Worm (Caenorhabditis elegans) whole organism, L1 larva: ENCODE results near the gene hpo-39.

ENCODE experiments used
- C16A3.4 ChIP-seq: fragments of 150-350 bp; optimal IDR thresholded peaks from 2 replicates; lab custom pipeline; 2014; ENCODE audit warnings: missing biosample characterization, missing genetic modification characterization
- C34B4.2 ChIP-seq: sonication (generic microtip); optimal IDR thresholded peaks from 2 replicates; lab custom pipeline; 2017; ENCODE audit warnings: mild to moderate bottlenecking, missing genetic modification characterization, missing compliant biosample characterization
- Y116A8C.19 ChIP-seq: sonication (generic microtip); optimal IDR thresholded peaks from 2 replicates; lab custom pipeline; 2016; ENCODE audit warnings: missing compliant biosample characterization, missing genetic modification characterization, borderline replicate concordance
- aly-2 ChIP-seq: fragments of 150-350 bp; optimal IDR thresholded peaks from 2 replicates; lab custom pipeline; 2014; ENCODE audit warnings: missing biosample characterization, missing genetic modification characterization
- blmp-1 ChIP-seq: fragments of 150-350 bp; optimal IDR thresholded peaks from 2 replicates; lab custom pipeline; 2014; ENCODE audit warnings: missing biosample characterization, missing genetic modification characterization
- ceh-63 ChIP-seq: fragments of 200-800 bp; sonication (Bioruptor generic); optimal IDR thresholded peaks from 2 replicates; lab custom pipeline; 2018; ENCODE audit warnings: mild to moderate bottlenecking, missing genetic modification characterization, missing compliant biosample characterization
- ces-1 ChIP-seq: fragments of 150-350 bp; optimal IDR thresholded peaks from 2 replicates; lab custom pipeline; 2014; ENCODE audit warnings: missing biosample characterization, missing genetic modification reagents, missing genetic modification characterization
- dsc-1 ChIP-seq: sonication (generic microtip); optimal IDR thresholded peaks from 2 replicates; lab custom pipeline; 2016; ENCODE audit warnings: mild to moderate bottlenecking, missing genetic modification characterization, missing compliant biosample characterization
- efl-1 ChIP-seq, 4 experiments: fragments of 150-350 bp; optimal IDR thresholded peaks in 3 of 4; peaks in 1 of 4; 1 replicate in 1 of 4; 2 replicates in 3 of 4; lab custom pipeline; 2014; ENCODE audit warnings: missing biosample characterization in 2 of 4, missing genetic modification characterization in 2 of 4, missing genetic modification reagents in 2 of 4
- egl-13 ChIP-seq: sonication (generic microtip); optimal IDR thresholded peaks from 2 replicates; lab custom pipeline; 2016; ENCODE audit warnings: missing genotype, missing genetic modification reagents, missing genetic modification characterization, missing compliant biosample characterization
- elt-3 ChIP-seq, 6 experiments: fragments of 150-350 bp in 1 of 6; sonication (generic microtip); optimal IDR thresholded peaks; 2 replicates each; lab custom pipeline; 2017 to 2018; ENCODE audit warnings: missing biosample characterization in 6 of 6, missing genetic modification characterization in 6 of 6, inconsistent platforms in 1 of 6
- fkh-10 ChIP-seq: sonication (generic microtip); optimal IDR thresholded peaks from 2 replicates; lab custom pipeline; 2017; ENCODE audit warnings: missing biosample characterization, missing genetic modification reagents, missing genetic modification characterization
- fkh-8 ChIP-seq: sonication (generic microtip); optimal IDR thresholded peaks from 2 replicates; lab custom pipeline; 2016; ENCODE audit warnings: mild to moderate bottlenecking, missing genetic modification characterization, missing compliant biosample characterization
- fos-1 ChIP-seq: fragments of 150-350 bp; optimal IDR thresholded peaks from 2 replicates; lab custom pipeline; 2014; ENCODE audit warnings: missing biosample characterization, missing genetic modification characterization
- lin-14 ChIP-seq: fragments of 200-800 bp; sonication (Bioruptor generic); optimal IDR thresholded peaks from 2 replicates; lab custom pipeline; 2018; ENCODE audit warnings: mild to moderate bottlenecking, missing genetic modification characterization, moderate library complexity, missing compliant biosample characterization
- lin-35 ChIP-seq, 2 experiments: fragments of 150-350 bp; optimal IDR thresholded peaks; 2 replicates each; lab custom pipeline; 2014; ENCODE audit warnings: missing biosample characterization in 2 of 2, missing genetic modification characterization in 2 of 2, missing genetic modification reagents in 2 of 2
- lsy-2 ChIP-seq, 2 experiments: fragments of 150-350 bp; optimal IDR thresholded peaks; 2 replicates each; lab custom pipeline; 2014; ENCODE audit warnings: missing biosample characterization in 2 of 2, missing genetic modification characterization in 2 of 2
- mdl-1 ChIP-seq, 2 experiments: fragments of 150-350 bp; optimal IDR thresholded peaks; 2 replicates each; lab custom pipeline; 2014 to 2017; ENCODE audit warnings: missing biosample characterization in 2 of 2, missing genetic modification characterization in 2 of 2, inconsistent platforms in 1 of 2
- mef-2 ChIP-seq: fragments of 150-350 bp; optimal IDR thresholded peaks from 2 replicates; lab custom pipeline; 2014; ENCODE audit warnings: missing biosample characterization, missing genetic modification characterization
- mep-1 ChIP-seq: fragments of 150-350 bp; optimal IDR thresholded peaks from 2 replicates; lab custom pipeline; 2014; ENCODE audit warnings: missing biosample characterization, missing genetic modification characterization
- nhr-20 ChIP-seq: sonication (generic microtip); optimal IDR thresholded peaks from 2 replicates; lab custom pipeline; 2016; ENCODE audit warnings: mild to moderate bottlenecking, missing genetic modification characterization, missing compliant biosample characterization
- nhr-47 ChIP-seq: sonication (generic microtip); optimal IDR thresholded peaks from 2 replicates; lab custom pipeline; 2016; ENCODE audit warnings: mild to moderate bottlenecking, missing genetic modification characterization, moderate library complexity, missing compliant biosample characterization
- nhr-71 ChIP-seq: sonication (generic microtip); optimal IDR thresholded peaks from 2 replicates; lab custom pipeline; 2016; ENCODE audit warnings: mild to moderate bottlenecking, missing genetic modification characterization, moderate library complexity, missing compliant biosample characterization
- nhr-77 ChIP-seq: fragments of 150-350 bp; optimal IDR thresholded peaks from 2 replicates; lab custom pipeline; 2014; ENCODE audit warnings: missing biosample characterization, missing genetic modification characterization
- nhr-85 ChIP-seq: sonication (generic microtip); peaks from one replicate; lab custom pipeline; 2016; ENCODE audit warnings: missing genetic modification characterization, inconsistent platforms, missing compliant biosample characterization
- pqm-1 ChIP-seq: sonication (generic microtip); optimal IDR thresholded peaks from 3 replicates; lab custom pipeline; 2017; ENCODE audit warnings: missing biosample characterization, missing genetic modification characterization
- rnt-1 ChIP-seq: sonication (generic microtip); optimal IDR thresholded peaks from 2 replicates; lab custom pipeline; 2016; ENCODE audit warnings: mild to moderate bottlenecking, missing genetic modification characterization, moderate library complexity, missing compliant biosample characterization
- skn-1 ChIP-seq: fragments of 150-350 bp; optimal IDR thresholded peaks from 2 replicates; lab custom pipeline; 2014; ENCODE audit warnings: missing biosample characterization, missing genetic modification characterization
- snpc-4 ChIP-seq: fragments of 150-350 bp; optimal IDR thresholded peaks from 2 replicates; lab custom pipeline; 2014; ENCODE audit warnings: missing biosample characterization, missing genetic modification characterization
- snu-23 ChIP-seq: sonication (generic microtip); optimal IDR thresholded peaks from 2 replicates; lab custom pipeline; 2016; ENCODE audit warnings: missing genetic modification characterization, missing compliant biosample characterization
- sox-4 ChIP-seq: sonication (generic microtip); optimal IDR thresholded peaks from 2 replicates; lab custom pipeline; 2016; ENCODE audit warnings: missing genetic modification characterization, missing compliant biosample characterization
- swsn-7 ChIP-seq: sonication (generic microtip); optimal IDR thresholded peaks from 2 replicates; lab custom pipeline; 2016; ENCODE audit warnings: missing genetic modification characterization, missing compliant biosample characterization
- tbx-2 ChIP-seq: sonication (generic microtip); optimal IDR thresholded peaks from 2 replicates; lab custom pipeline; 2016; ENCODE audit warnings: missing genetic modification characterization, missing compliant biosample characterization
- tlp-1 ChIP-seq: fragments of 150-350 bp; optimal IDR thresholded peaks from 2 replicates; lab custom pipeline; 2014; ENCODE audit warnings: missing biosample characterization, missing genetic modification characterization
- unc-30 ChIP-seq: sonication (generic microtip); optimal IDR thresholded peaks from 2 replicates; lab custom pipeline; 2017; ENCODE audit warnings: missing biosample characterization, missing genetic modification characterization
- unc-98 ChIP-seq: fragments of 200-800 bp; sonication (Bioruptor generic); IDR thresholded peaks from 2 replicates; pipeline ENCODE4 v1.3.6; 2022; ENCODE audit warnings: missing genetic modification characterization, missing compliant biosample characterization
- zag-1 ChIP-seq: fragments of 150-350 bp; optimal IDR thresholded peaks from 2 replicates; lab custom pipeline; 2014; ENCODE audit warnings: missing biosample characterization, missing genetic modification characterization

hpo-39 gene

DNA sequence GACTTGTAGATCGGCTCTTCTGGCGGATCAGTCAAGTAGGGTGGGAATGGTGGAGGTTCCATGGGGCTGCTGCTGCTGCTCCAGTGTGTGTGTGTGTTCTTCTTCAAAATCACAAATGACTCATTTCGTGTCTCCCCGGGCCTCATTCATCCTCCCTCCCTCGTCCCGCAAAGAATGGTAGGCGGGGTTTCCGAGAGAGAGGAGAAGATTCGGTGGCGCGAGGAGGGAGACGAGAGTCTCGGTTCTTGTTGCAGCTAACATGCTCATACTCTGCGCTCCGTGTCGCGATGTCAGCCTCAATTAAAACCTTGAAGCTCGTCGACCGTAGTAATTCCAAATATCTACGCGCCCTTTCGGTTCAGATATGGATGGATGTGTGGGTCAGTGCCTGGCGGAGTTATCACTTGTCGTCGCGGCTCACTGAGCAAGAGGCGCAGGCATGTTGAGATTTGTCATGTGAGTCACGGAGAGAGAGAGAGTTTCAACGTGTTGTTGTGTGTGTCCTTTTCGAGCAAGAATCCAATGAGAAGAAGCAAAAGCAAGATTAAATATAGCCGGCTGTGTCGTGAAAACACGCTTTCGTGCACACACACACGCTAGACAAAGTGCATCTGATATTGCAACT, 46.8 kb downstream of the hpo-39 start:
- TF ChIP-seq nhr-20 (tag; lab: Kevin White, UChicago) (no peak), efl-1 (optimal IDR thresholded peaks at IDR 0.05; lab: Kevin White, UChicago) (no peak), efl-1 (GFP tag; optimal IDR thresholded peaks at IDR 0.05 in 1 of 2; lab: Kevin White, UChicago) (no peak), tlp-1 (no peak), fos-1 (tag; lab: Kevin White, UChicago) (no peak), ceh-63 (GFP tag; lab: Kevin White, UChicago) (no peak), lin-14 (peak; percentile 69), egl-13 (tag; lab: Kevin White, UChicago) (peak; percentile 50), aly-2 (tag; lab: Kevin White, UChicago) (no peak), sox-4 (tag; lab: Kevin White, UChicago) (peak; percentile 50), nhr-47 (tag; lab: Kevin White, UChicago) (peak; percentile 55), fkh-10 (GFP tag; lab: Kevin White, UChicago) (peak; percentile 23), lin-35 (GFP tag; optimal IDR thresholded peaks at IDR 0.05; lab: Kevin White, UChicago) (no peak), C16A3.4 (no peak), snu-23 (GFP tag; lab: Kevin White, UChicago) (peak; percentile 4), elt-3 (tag; optimal IDR thresholded peaks at IDR 0.05; lab: Kevin White, UChicago) (no peak), pqm-1 (no peak), lsy-2 (tag; optimal IDR thresholded peaks at IDR 0.05; lab: Kevin White, UChicago) (peak in 1 of 2 experiments; percentile 18), swsn-7 (tag; lab: Kevin White, UChicago) (peak; percentile 35), nhr-71 (tag; lab: Kevin White, UChicago) (peak; percentile 75), fkh-8 (tag; lab: Kevin White, UChicago) (peak; percentile 84), dsc-1 (tag; lab: Kevin White, UChicago) (no peak)
- TF ChIP-seq, all 84 proteins: peak for 10

DNA sequence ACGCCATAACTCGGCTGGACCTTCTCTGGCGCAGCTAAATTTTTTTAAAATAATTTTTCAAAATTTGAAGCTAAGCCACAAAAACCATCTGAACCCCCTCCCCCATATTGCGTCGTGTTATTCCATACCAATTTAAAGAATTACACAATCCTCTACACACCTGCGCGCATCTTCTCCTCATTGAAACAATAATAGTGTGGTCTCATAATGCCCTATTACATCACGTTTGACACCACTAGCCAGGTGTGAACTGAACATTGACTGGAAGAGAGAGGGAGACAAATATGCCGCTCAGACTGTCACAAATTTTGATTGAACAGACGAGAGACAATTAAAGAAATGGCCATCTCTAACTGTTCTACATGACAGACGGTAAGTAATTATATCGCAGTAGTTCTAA, 48.2 kb downstream of the hpo-39 start:
- TF ChIP-seq dsc-1 (tag; lab: Kevin White, UChicago) (no peak), blmp-1 (no peak), skn-1 (tag; lab: Kevin White, UChicago) (no peak), C34B4.2 (tag; lab: Kevin White, UChicago) (no peak), ces-1 (no peak), sox-4 (tag; lab: Kevin White, UChicago) (no peak), nhr-77 (tag; lab: Kevin White, UChicago) (no peak), rnt-1 (no peak), mef-2 (no peak), fos-1 (tag; lab: Kevin White, UChicago) (no peak), lsy-2 (tag; optimal IDR thresholded peaks at IDR 0.05; lab: Kevin White, UChicago) (no peak), egl-13 (tag; lab: Kevin White, UChicago) (no peak), zag-1 (no peak), aly-2 (tag; lab: Kevin White, UChicago) (no peak)

DNA sequence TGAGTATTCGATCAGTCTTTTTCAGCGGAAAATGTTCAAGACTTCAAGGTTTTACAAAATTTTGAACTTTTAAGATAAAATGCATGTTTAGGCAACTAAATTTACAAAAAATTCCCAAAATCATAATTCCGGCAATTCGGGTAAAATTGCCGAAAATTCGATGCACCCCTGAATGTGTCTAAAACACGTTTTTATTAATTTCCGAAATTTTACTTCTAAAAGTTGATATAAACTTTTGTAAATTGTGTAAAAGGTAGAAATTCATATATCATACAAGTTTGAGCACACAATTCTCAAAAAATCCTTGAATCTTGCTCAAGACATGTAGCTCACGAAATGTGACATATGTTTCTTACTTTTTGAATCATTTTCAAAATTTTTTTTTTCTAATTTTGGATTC, 48.6 kb downstream of the hpo-39 start:
- TF ChIP-seq unc-30 (tag; lab: Kevin White, UChicago) (no peak), nhr-20 (tag; lab: Kevin White, UChicago) (no peak), efl-1 (optimal IDR thresholded peaks at IDR 0.05; lab: Kevin White, UChicago) (no peak), efl-1 (GFP tag; optimal IDR thresholded peaks at IDR 0.05 in 1 of 2; lab: Kevin White, UChicago) (peak in 1 of 2 experiments; percentile 91), fkh-8 (tag; lab: Kevin White, UChicago) (no peak), mep-1 (no peak), dsc-1 (tag; lab: Kevin White, UChicago) (no peak), elt-3 (tag; optimal IDR thresholded peaks at IDR 0.05; lab: Kevin White, UChicago) (no peak), snpc-4 (tag; lab: Kevin White, UChicago) (no peak)
- TF ChIP-seq, all 84 proteins: peak for 1

DNA sequence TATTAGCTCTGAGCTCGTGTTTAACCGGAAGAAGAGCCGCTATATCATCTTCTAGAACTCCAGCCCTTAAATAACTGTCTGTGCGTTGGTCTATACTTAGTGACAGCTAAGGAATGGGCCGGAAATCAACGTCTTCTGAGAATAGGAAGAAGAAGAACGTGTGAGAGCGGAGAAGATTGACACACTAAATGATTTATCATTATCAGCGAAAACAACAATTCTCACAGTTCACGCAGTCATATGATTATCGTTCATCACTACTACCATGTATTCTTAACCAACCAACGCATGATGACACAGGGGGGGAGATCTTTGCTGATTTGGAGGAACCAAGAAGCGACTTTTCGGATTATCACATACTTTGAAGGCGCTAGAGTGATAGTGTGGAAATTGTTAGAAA, 49.4 kb downstream of the hpo-39 start:
- TF ChIP-seq efl-1 (optimal IDR thresholded peaks at IDR 0.05; lab: Kevin White, UChicago) (no peak), efl-1 (GFP tag; optimal IDR thresholded peaks at IDR 0.05 in 1 of 2; lab: Kevin White, UChicago) (peak in 1 of 2 experiments; percentile 68), unc-98 (no peak), lin-35 (GFP tag; optimal IDR thresholded peaks at IDR 0.05; lab: Kevin White, UChicago) (peak in 1 of 2 experiments; percentile 37), tbx-2 (tag; lab: Kevin White, UChicago) (peak; percentile 17), nhr-85 (tag; lab: Kevin White, UChicago) (peak; percentile 64), Y116A8C.19 (tag; lab: Kevin White, UChicago) (no peak), blmp-1 (peak; percentile 85), elt-3 (tag; optimal IDR thresholded peaks at IDR 0.05; lab: Kevin White, UChicago) (peak in 1 of 6 experiments; percentile 80), mdl-1 (tag; optimal IDR thresholded peaks at IDR 0.05; lab: Kevin White, UChicago) (peak in 1 of 2 experiments; percentile 39)
